Fruit fly (Drosophila melanogaster): Measurements from ENCODE around the gene Cluap1.

DNA sequence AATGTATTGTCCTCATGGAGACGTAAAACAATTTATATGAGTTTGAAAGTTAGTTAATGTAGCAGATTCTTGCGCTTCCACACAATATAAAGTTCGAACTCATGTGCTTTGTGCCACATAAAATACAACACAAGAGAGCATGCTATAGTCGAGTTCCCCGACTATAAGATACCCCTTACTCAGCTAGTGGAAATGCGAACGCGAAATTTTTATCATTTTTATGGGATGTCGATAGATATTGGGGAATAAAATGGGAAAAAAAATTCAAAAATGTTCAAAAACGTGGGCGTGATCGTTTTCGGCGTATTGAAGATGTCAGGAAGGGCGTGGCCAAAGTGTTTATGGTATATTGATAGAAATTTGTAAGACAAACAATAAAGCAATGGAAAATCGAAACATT, 33.3 kb downstream of the Cluap1 start:
- TF ChIP-seq pan (optimal IDR thresholded peaks at IDR 0.05) = no peak
- no peak for TF ChIP-seq psq (optimal IDR thresholded peaks at IDR 0.05)
- TF ChIP-seq CG8478 (optimal IDR thresholded peaks at IDR 0.05) = no peak

Measured in whole organism.